Worm (Caenorhabditis elegans) whole organism, L2 larva: Measurements from ENCODE around the gene Y57G11C.31.

ENCODE experiments used
- aly-2 ChIP-seq: fragments of 150-350 bp; optimal IDR thresholded peaks from 2 replicates; lab custom pipeline; 2014; ENCODE audit warnings: missing biosample characterization, missing genetic modification characterization
- blmp-1 ChIP-seq: sonication (generic microtip); optimal IDR thresholded peaks from 2 replicates; lab custom pipeline; 2017; ENCODE audit warnings: missing genetic modification characterization, mild to moderate bottlenecking, missing compliant biosample characterization, antibody characterized with exemption, moderate library complexity; ENCODE audit not compliant: insufficient read depth
- dmd-4 ChIP-seq: sonication (generic microtip); optimal IDR thresholded peaks from 2 replicates; lab custom pipeline; 2017; ENCODE audit warnings: missing biosample characterization, missing genetic modification characterization
- egl-27 ChIP-seq: sonication (generic microtip); optimal IDR thresholded peaks from 3 replicates; lab custom pipeline; 2017; ENCODE audit warnings: missing biosample characterization, missing genetic modification reagents, missing genetic modification characterization
- elt-1 ChIP-seq: fragments of 150-350 bp; optimal IDR thresholded peaks from 2 replicates; lab custom pipeline; 2014; ENCODE audit warnings: missing biosample characterization, missing genetic modification characterization
- lsy-2 ChIP-seq, 2 experiments: fragments of 150-350 bp in 1 of 2; sonication (generic microtip) in 1 of 2; optimal IDR thresholded peaks; 2 replicates each; lab custom pipeline; 2014 to 2017; ENCODE audit warnings: missing biosample characterization in 2 of 2, missing genetic modification characterization in 2 of 2
- mdl-1 ChIP-seq, 2 experiments: fragments of 150-350 bp in 1 of 2; sonication (generic microtip) in 1 of 2; optimal IDR thresholded peaks; 2 replicates each; lab custom pipeline; 2017; ENCODE audit warnings: missing biosample characterization in 2 of 2, missing genetic modification characterization in 2 of 2
- nhr-12 ChIP-seq: fragments of 150-350 bp; optimal IDR thresholded peaks from 2 replicates; lab custom pipeline; 2014; ENCODE audit warnings: missing biosample characterization, missing genetic modification characterization
- nhr-237 ChIP-seq: fragments of 150-350 bp; optimal IDR thresholded peaks from 2 replicates; lab custom pipeline; 2014; ENCODE audit warnings: missing biosample characterization, missing genetic modification characterization
- sem-4 ChIP-seq: fragments of 150-350 bp; optimal IDR thresholded peaks from 2 replicates; lab custom pipeline; 2014; ENCODE audit warnings: missing biosample characterization, missing genetic modification reagents, missing genetic modification characterization
- skn-1 ChIP-seq: sonication (generic microtip); optimal IDR thresholded peaks from 2 replicates; lab custom pipeline; 2017; ENCODE audit warnings: missing biosample characterization, missing genetic modification characterization
- unc-39 ChIP-seq: fragments of 150-350 bp; optimal IDR thresholded peaks from 2 replicates; lab custom pipeline; 2014; ENCODE audit warnings: missing biosample characterization, missing genetic modification characterization
- ztf-4 ChIP-seq: fragments of 150-350 bp; optimal IDR thresholded peaks from 2 replicates; lab custom pipeline; 2014; ENCODE audit warnings: missing biosample characterization, missing genetic modification characterization

ce11 chrIV:14656573-14657129 is 20.5 kb upstream of the Y57G11C.31 start, which contains the start of gene Y57G11C.33:
- no peak for TF ChIP-seq ztf-4
- no peak for TF ChIP-seq unc-39 (tag; lab: Kevin White, UChicago)
- no peak for TF ChIP-seq nhr-237 (tag; lab: Kevin White, UChicago)
- no peak for TF ChIP-seq skn-1
- no peak for TF ChIP-seq egl-27
- TF ChIP-seq elt-1 (tag; lab: Kevin White, UChicago), result no peak
- TF ChIP-seq dmd-4 (tag; lab: Kevin White, UChicago), result no peak
- TF ChIP-seq mdl-1 (tag; optimal IDR thresholded peaks at IDR 0.05; lab: Kevin White, UChicago), result no peak
- peak; percentile 64 to 94 for TF ChIP-seq lsy-2 (tag; optimal IDR thresholded peaks at IDR 0.05; lab: Kevin White, UChicago)
- TF ChIP-seq nhr-12 (tag; lab: Kevin White, UChicago), result no peak
- TF ChIP-seq blmp-1 (tag; lab: Kevin White, UChicago), result no peak
- no peak for TF ChIP-seq aly-2 (tag; lab: Kevin White, UChicago)
- no peak for TF ChIP-seq sem-4 (tag; lab: Kevin White, UChicago)
